Fruit fly (Drosophila melanogaster) whole organism, prepupa: Measurements from ENCODE around the gene CG31638.

Experiments used
- CG10631 ChIP-seq: fragments of 200-800 bp; sonication (Bioruptor generic); optimal IDR thresholded peaks from 2 replicates; lab custom pipeline; 2016; ENCODE audit warnings: missing biosample characterization, missing genetic modification characterization
- CG11902 ChIP-seq: fragments of 200-800 bp; sonication (Bioruptor generic); optimal IDR thresholded peaks from 3 replicates; lab custom pipeline; 2016; ENCODE audit warnings: missing biosample characterization, missing genetic modification characterization
- CG1621 ChIP-seq: fragments of 200-800 bp; sonication (Bioruptor generic); optimal IDR thresholded peaks from 3 replicates; lab custom pipeline; 2018; ENCODE audit warnings: missing biosample characterization, mild to moderate bottlenecking, missing genetic modification characterization
- CG16779 ChIP-seq: fragments of 200-800 bp; sonication (Bioruptor generic); optimal IDR thresholded peaks from 3 replicates; lab custom pipeline; 2017; ENCODE audit warnings: missing biosample characterization, mild to moderate bottlenecking, missing genetic modification characterization
- CG31627 ChIP-seq: fragments of 200-800 bp; sonication (Bioruptor generic); optimal IDR thresholded peaks from 3 replicates; lab custom pipeline; 2016; ENCODE audit warnings: missing biosample characterization, missing genetic modification characterization
- CG32006 ChIP-seq: fragments of 200-800 bp; sonication (Bioruptor generic); optimal IDR thresholded peaks from 3 replicates; lab custom pipeline; 2017; ENCODE audit warnings: missing biosample characterization, mild to moderate bottlenecking, missing genetic modification characterization
- CG3919 ChIP-seq: fragments of 200-800 bp; sonication (Bioruptor generic); optimal IDR thresholded peaks from 3 replicates; lab custom pipeline; 2016; ENCODE audit warnings: missing biosample characterization, missing genetic modification characterization
- CG4318 ChIP-seq: fragments of 200-800 bp; sonication (Bioruptor generic); optimal IDR thresholded peaks from 3 replicates; lab custom pipeline; 2017; ENCODE audit warnings: missing biosample characterization, mild to moderate bottlenecking, missing genetic modification characterization
- CG6163 ChIP-seq: fragments of 200-800 bp; sonication (Bioruptor generic); IDR thresholded peaks from 3 replicates; pipeline ENCODE4 v1.3.6; 2022; ENCODE audit warnings: missing biosample characterization, missing genetic modification characterization
- CG6808 ChIP-seq: fragments of 200-800 bp; sonication (Bioruptor generic); optimal IDR thresholded peaks from 3 replicates; lab custom pipeline; 2017; ENCODE audit warnings: missing biosample characterization, missing genetic modification characterization, mild to moderate bottlenecking, moderate library complexity, missing genetic modification reagents
- CG6854 ChIP-seq: fragments of 200-800 bp; sonication (Bioruptor generic); optimal IDR thresholded peaks from 2 replicates; lab custom pipeline; 2017; ENCODE audit warnings: missing biosample characterization, mild to moderate bottlenecking, missing genetic modification characterization
- CG7368 ChIP-seq: fragments of 200-800 bp; sonication (Bioruptor generic); optimal IDR thresholded peaks from 3 replicates; lab custom pipeline; 2016; ENCODE audit warnings: missing biosample characterization, missing genetic modification characterization
- CG8119 ChIP-seq: fragments of 200-800 bp; sonication (Bioruptor generic); IDR thresholded peaks from 3 replicates; pipeline ENCODE4 v1.3.6; 2022; ENCODE audit warnings: missing biosample characterization, missing genetic modification characterization
- CG9139 ChIP-seq: fragments of 200-800 bp; sonication (Bioruptor generic); optimal IDR thresholded peaks from 3 replicates; lab custom pipeline; 2017; ENCODE audit warnings: missing biosample characterization, mild to moderate bottlenecking, missing genetic modification characterization
- Eip75B ChIP-seq: fragments of 200-800 bp; sonication (Bioruptor generic); optimal IDR thresholded peaks from 3 replicates; lab custom pipeline; 2016; ENCODE audit warnings: missing biosample characterization, missing genetic modification characterization
- Eip78C ChIP-seq: fragments of 200-800 bp; sonication (Bioruptor generic); peaks from one replicate; lab custom pipeline; 2016; ENCODE audit warnings: missing biosample characterization, missing genetic modification characterization
- Ets96B ChIP-seq: fragments of 200-800 bp; optimal IDR thresholded peaks from 2 replicates; lab custom pipeline; 2019; ENCODE audit warnings: missing biosample characterization, mild to moderate bottlenecking, missing genetic modification characterization, moderate library complexity
- Met ChIP-seq: fragments of 200-800 bp; sonication (Bioruptor generic); optimal IDR thresholded peaks from 3 replicates; lab custom pipeline; 2016; ENCODE audit warnings: missing biosample characterization, missing genetic modification characterization
- Smox ChIP-seq: fragments of 200-800 bp; sonication (Bioruptor generic); optimal IDR thresholded peaks from 3 replicates; lab custom pipeline; 2016; ENCODE audit warnings: missing biosample characterization, missing genetic modification characterization
- Sox14 ChIP-seq: fragments of 200-800 bp; sonication (Bioruptor generic); optimal IDR thresholded peaks from 3 replicates; lab custom pipeline; 2016; ENCODE audit warnings: missing biosample characterization, missing genetic modification characterization
- cyc ChIP-seq: fragments of 200-800 bp; sonication (Bioruptor generic); optimal IDR thresholded peaks from 3 replicates; lab custom pipeline; 2016; ENCODE audit warnings: missing biosample characterization, missing genetic modification characterization
- dac ChIP-seq: fragments of 200-800 bp; sonication (Bioruptor generic); optimal IDR thresholded peaks from 2 replicates; lab custom pipeline; 2017; ENCODE audit warnings: missing biosample characterization, mild to moderate bottlenecking, missing genetic modification characterization
- dsx ChIP-seq: fragments of 200-800 bp; optimal IDR thresholded peaks from 3 replicates; lab custom pipeline; 2019; ENCODE audit warnings: missing biosample characterization, mild to moderate bottlenecking, missing genetic modification characterization, moderate library complexity; ENCODE audit not compliant: poor library complexity, severe bottlenecking
- eg ChIP-seq: fragments of 200-800 bp; sonication (Bioruptor generic); IDR thresholded peaks from 3 replicates; pipeline ENCODE4 v1.3.6; 2022; ENCODE audit warnings: missing biosample characterization, missing genetic modification characterization
- esn ChIP-seq: fragments of 200-800 bp; sonication (Bioruptor generic); optimal IDR thresholded peaks from 2 replicates; lab custom pipeline; 2016; ENCODE audit warnings: missing biosample characterization, mild to moderate bottlenecking, missing genetic modification characterization, moderate library complexity
- fd59A ChIP-seq: fragments of 200-800 bp; sonication (Bioruptor generic); optimal IDR thresholded peaks from 2 replicates; lab custom pipeline; 2017; ENCODE audit warnings: missing biosample characterization, mild to moderate bottlenecking, missing genetic modification characterization, missing genetic modification reagents
- fd85E ChIP-seq: fragments of 200-800 bp; sonication (Bioruptor generic); optimal IDR thresholded peaks from 3 replicates; lab custom pipeline; 2016; ENCODE audit warnings: missing biosample characterization, missing genetic modification characterization
- fkh ChIP-seq: fragments of 200-800 bp; sonication (Bioruptor generic); optimal IDR thresholded peaks from 3 replicates; lab custom pipeline; 2017; ENCODE audit warnings: missing biosample characterization, mild to moderate bottlenecking, missing genetic modification characterization, moderate library complexity
- net ChIP-seq: fragments of 200-800 bp; sonication (Bioruptor generic); optimal IDR thresholded peaks from 3 replicates; lab custom pipeline; 2016; ENCODE audit warnings: missing biosample characterization, missing genetic modification characterization
- pdm3 ChIP-seq: fragments of 200-800 bp; sonication (Bioruptor generic); optimal IDR thresholded peaks from 3 replicates; lab custom pipeline; 2016; ENCODE audit warnings: missing biosample characterization, missing genetic modification characterization
- spab ChIP-seq: fragments of 200-800 bp; sonication (Bioruptor generic); optimal IDR thresholded peaks from 2 replicates; lab custom pipeline; 2017; ENCODE audit warnings: missing biosample characterization, mild to moderate bottlenecking, missing genetic modification characterization, missing genetic modification reagents
- ss ChIP-seq, 2 experiments: fragments of 200-800 bp; sonication (Bioruptor generic); optimal IDR thresholded peaks; 2 replicates in 1 of 2; 3 replicates in 1 of 2; lab custom pipeline; 2017 to 2018; ENCODE audit warnings: mild to moderate bottlenecking in 2 of 2, missing biosample characterization in 2 of 2, missing genetic modification characterization in 2 of 2, moderate library complexity in 1 of 2
- svp ChIP-seq: fragments of 200-800 bp; sonication (Bioruptor generic); peaks from one replicate; lab custom pipeline; 2016; ENCODE audit warnings: missing biosample characterization, missing genetic modification characterization
- topi ChIP-seq: fragments of 200-800 bp; sonication (Bioruptor generic); optimal IDR thresholded peaks from 3 replicates; lab custom pipeline; 2016; ENCODE audit warnings: missing biosample characterization, missing genetic modification characterization
- vri ChIP-seq: fragments of 200-800 bp; sonication (Bioruptor generic); optimal IDR thresholded peaks from 3 replicates; lab custom pipeline; 2016; ENCODE audit warnings: missing biosample characterization, mild to moderate bottlenecking, missing genetic modification characterization

The CG31638 gene

DNA sequence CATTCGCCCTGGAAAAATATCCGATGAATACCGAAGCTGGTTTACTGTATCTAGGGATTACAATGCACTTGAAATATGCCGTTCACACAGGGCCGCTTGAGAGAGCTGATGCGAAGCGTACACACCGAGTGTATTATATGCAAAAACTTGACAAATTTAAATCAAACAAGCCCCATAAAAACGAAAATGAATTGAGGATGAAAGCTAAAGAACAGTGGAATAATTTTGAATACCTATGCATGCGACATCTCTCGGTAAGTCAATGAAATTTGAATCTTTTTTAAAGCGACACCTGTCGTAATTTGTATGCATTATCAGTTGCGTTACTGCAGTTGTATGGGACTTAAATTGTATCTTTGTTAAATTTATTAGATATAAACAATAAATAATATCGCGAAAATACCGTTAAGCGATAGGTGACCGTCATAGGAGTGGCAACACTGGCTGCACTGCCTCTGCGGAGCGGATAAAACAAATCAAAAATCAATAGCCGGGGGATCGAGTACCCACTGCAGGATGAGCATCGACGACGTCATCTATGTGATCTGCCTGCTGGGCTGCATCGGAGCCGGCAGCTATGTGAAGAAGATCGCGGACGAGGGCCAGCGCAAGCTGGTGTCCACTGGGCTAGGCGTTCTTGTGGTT, 34.8 kb upstream of the CG31638 start, which contains the start of gene frj (continued):
- TF ChIP-seq CG11902 (GFP tag; lab: Kevin White, UChicago) (peak; percentile 65), Ets96B (tag; lab: Kevin White, UChicago) (peak; percentile 34), esn (GFP tag; lab: Kevin White, UChicago) (peak; percentile 59), CG9139 (GFP tag; lab: Kevin White, UChicago) (no peak), CG31627 (GFP tag; lab: Kevin White, UChicago) (peak; percentile 77), CG6808 (GFP tag; lab: Kevin White, UChicago) (peak; percentile 11), vri (GFP tag; lab: Kevin White, UChicago) (no peak), pdm3 (peak; percentile 63)

DNA sequence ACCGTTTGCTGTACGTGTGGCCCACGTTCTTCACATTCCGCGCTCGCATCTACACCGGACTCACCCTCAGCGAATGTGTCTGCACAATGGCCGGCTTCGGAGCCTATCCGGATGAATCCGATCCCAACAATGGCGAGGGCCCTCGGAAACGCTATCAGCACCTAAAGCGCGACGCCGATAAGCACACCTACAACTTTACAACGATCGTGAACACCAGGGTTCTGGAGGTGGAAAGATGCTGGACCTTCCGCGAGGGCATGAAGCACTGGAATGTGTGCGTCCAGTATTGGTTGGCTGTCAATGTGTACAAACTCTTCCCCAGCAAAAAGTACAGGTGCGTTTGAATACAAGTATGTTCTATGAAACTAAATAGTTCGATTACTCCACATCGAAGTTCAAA, 33.3 kb upstream of the CG31638 start:
- no peak for TF ChIP-seq CG7368 (GFP tag; lab: Kevin White, UChicago)
- TF ChIP-seq CG8119 = no peak
- TF ChIP-seq svp = peak; percentile 97
- TF ChIP-seq Sox14 (GFP tag; lab: Kevin White, UChicago) = peak; percentile 24
- TF ChIP-seq CG6163 = no peak

DNA sequence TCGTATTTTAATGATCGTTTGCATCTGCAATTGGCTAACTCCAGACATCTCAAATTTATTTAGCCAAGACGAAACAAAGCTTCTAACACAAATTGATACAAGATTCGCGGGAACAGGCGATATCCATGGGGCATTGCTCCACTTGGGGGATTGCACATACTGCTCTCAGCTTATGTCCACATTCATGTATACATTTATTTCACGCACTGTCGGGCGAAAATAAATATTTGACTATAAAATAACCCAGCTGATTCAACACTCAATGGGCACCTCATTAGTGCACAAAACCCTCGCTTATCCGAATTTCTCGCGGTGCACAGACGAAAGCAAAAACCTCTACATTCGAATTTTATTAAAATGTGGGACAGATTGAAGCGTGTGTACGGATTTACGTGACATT, 29.4 kb upstream of the CG31638 start:
- TF ChIP-seq CG6808 (GFP tag; lab: Kevin White, UChicago) = no peak
- no peak for TF ChIP-seq Ets96B (tag; lab: Kevin White, UChicago)
- no peak for TF ChIP-seq CG16779 (tag; lab: Kevin White, UChicago)
- peak; percentile 38 for TF ChIP-seq vri (GFP tag; lab: Kevin White, UChicago)
- peak; percentile 2 for TF ChIP-seq CG3919 (GFP tag; lab: Kevin White, UChicago)
- peak; percentile 14 for TF ChIP-seq esn (GFP tag; lab: Kevin White, UChicago)
- TF ChIP-seq cyc (GFP tag; lab: Kevin White, UChicago) = no peak
- no peak for TF ChIP-seq dsx (GFP tag; lab: Kevin White, UChicago)
- no peak for TF ChIP-seq ss (GFP tag; optimal IDR thresholded peaks at IDR 0.05; lab: Kevin White, UChicago)
- TF ChIP-seq CG4318 = no peak
- peak; percentile 68 for TF ChIP-seq Eip78C
- peak; percentile 59 for TF ChIP-seq svp
- no peak for TF ChIP-seq CG10631 (GFP tag; lab: Kevin White, UChicago)
- no peak for TF ChIP-seq pdm3
- no peak for TF ChIP-seq CG32006 (GFP tag; lab: Kevin White, UChicago)
- TF ChIP-seq eg (GFP tag; lab: Robert Waterston, UW) = no peak
- TF ChIP-seq dac = no peak
- TF ChIP-seq topi (GFP tag; lab: Kevin White, UChicago) = no peak
- no peak for TF ChIP-seq Eip75B (GFP tag; lab: Kevin White, UChicago)
- peak; percentile 70 for TF ChIP-seq fkh (GFP tag; lab: Kevin White, UChicago)
- no peak for TF ChIP-seq CG6854
- TF ChIP-seq CG7368 (GFP tag; lab: Kevin White, UChicago) = no peak
- TF ChIP-seq Met (GFP tag; lab: Kevin White, UChicago) = peak; percentile 9
- no peak for TF ChIP-seq CG1621
- no peak for TF ChIP-seq CG31627 (GFP tag; lab: Kevin White, UChicago)
- TF ChIP-seq spab (GFP tag; lab: Kevin White, UChicago) = no peak
- no peak for TF ChIP-seq fd59A (GFP tag; lab: Kevin White, UChicago)
- TF ChIP-seq CG9139 (GFP tag; lab: Kevin White, UChicago) = no peak
- TF ChIP-seq Smox = no peak
- no peak for TF ChIP-seq fd85E (GFP tag; lab: Kevin White, UChicago)

DNA sequence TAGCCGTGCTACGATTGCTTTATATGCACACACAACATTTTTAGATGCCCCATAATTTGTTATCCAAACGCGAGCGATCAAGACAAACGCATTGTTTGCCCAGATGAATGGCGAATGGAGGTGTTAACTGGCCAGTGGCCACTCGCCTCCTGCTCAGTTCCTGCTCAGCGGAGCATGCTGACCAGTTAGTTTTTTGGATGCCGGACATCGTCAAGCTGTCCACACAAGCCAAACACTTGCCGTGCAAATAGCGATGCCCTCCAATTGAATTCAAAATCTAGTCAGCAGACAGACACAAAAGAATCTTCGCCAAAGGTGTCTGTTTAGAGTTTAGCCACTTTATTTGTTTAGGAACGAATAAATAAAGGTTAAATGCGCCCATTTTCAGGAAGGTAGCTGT, 28.6 kb upstream of the CG31638 start:
- TF ChIP-seq net (GFP tag; lab: Kevin White, UChicago) = no peak
- peak; percentile 79 for TF ChIP-seq fkh (GFP tag; lab: Kevin White, UChicago)
